Worm (Caenorhabditis elegans) whole organism, L1 larva: ENCODE results near the gene sre-28.

Experiments used
- elt-3 ChIP-seq, 6 experiments: fragments of 150-350 bp in 1 of 6; sonication (generic microtip); optimal IDR thresholded peaks; 2 replicates each; lab custom pipeline; 2017 to 2018; ENCODE audit warnings: missing biosample characterization in 6 of 6, missing genetic modification characterization in 6 of 6, inconsistent platforms in 1 of 6
- lin-39 ChIP-seq: fragments of 150-350 bp; optimal IDR thresholded peaks from 2 replicates; lab custom pipeline; 2014; ENCODE audit warnings: missing biosample characterization, missing genetic modification reagents, missing genetic modification characterization
- nhr-237 ChIP-seq: fragments of 150-350 bp; optimal IDR thresholded peaks from 2 replicates; lab custom pipeline; 2014; ENCODE audit warnings: missing biosample characterization, missing genetic modification characterization
- nhr-76 ChIP-seq: sonication (generic microtip); optimal IDR thresholded peaks from 2 replicates; lab custom pipeline; 2017; ENCODE audit warnings: missing biosample characterization, missing genetic modification characterization
- unc-130 ChIP-seq: fragments of 150-350 bp; optimal IDR thresholded peaks from 2 replicates; lab custom pipeline; 2017; ENCODE audit warnings: missing biosample characterization, missing genetic modification characterization, inconsistent platforms
- zag-1 ChIP-seq: fragments of 150-350 bp; optimal IDR thresholded peaks from 2 replicates; lab custom pipeline; 2014; ENCODE audit warnings: missing biosample characterization, missing genetic modification characterization

DNA sequence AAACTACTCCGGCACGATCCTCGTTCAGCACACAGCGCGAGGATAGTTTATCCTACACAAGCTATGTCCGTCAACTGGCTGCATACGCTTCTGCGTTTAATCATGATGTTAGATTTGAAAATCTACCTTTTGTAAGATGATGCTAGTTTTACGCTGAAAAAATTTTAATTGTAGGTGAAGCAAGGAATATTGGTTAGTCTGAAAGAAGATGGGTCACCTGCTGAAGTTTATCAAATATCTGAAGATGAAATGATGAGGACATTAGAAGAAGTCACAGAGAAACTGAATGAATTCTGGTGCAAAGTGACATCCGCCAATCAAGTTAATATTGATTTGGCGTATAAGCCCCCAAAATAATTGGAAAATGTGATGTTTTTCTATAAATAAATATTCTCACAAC lies 39.3 kb downstream of the sre-28 start:
- no peak for TF ChIP-seq elt-3 (tag; optimal IDR thresholded peaks at IDR 0.05; lab: Kevin White, UChicago)
- no peak for TF ChIP-seq zag-1 (tag; lab: Kevin White, UChicago)
- no peak for TF ChIP-seq unc-130 (tag; lab: Kevin White, UChicago)
- no peak for TF ChIP-seq nhr-76 (tag; lab: Kevin White, UChicago)
- no peak for TF ChIP-seq lin-39 (tag; lab: Kevin White, UChicago)
- TF ChIP-seq nhr-237 (tag; lab: Kevin White, UChicago) = no peak
